1 fruit fly cellular context compared by ENCODE assay signal in genomic region chrX:2738663-2739062, dm6.
TF ChIP-seq lines count a peak whose summit lies in the region.

TSS of gene crm (minus strand) at chrX:2738773.

TF ChIP-seq in whole organism, embryonic, 481 proteins besides CTCF, POLR2A, EP300 and RAD21 (continued from another document):
- no peak for TF ChIP-seq Adf1 (GFP tag; IDR thresholded peaks at IDR 0.05; lab: Robert Waterston, UW)
- no peak for TF ChIP-seq Sin3A (optimal IDR thresholded peaks at IDR 0.05; lab: Kevin White, UChicago)
- no peak for TF ChIP-seq CG9932 (GFP tag; IDR thresholded peaks at IDR 0.05; lab: Robert Waterston, UW)
- TF ChIP-seq Poxn (GFP tag; IDR thresholded peaks at IDR 0.05; lab: Robert Waterston, UW), result no peak
- TF ChIP-seq CG33213 (GFP tag; optimal IDR thresholded peaks at IDR 0.05; lab: Kevin White, UChicago), result no peak
- TF ChIP-seq BEAF-32 (GFP tag; optimal IDR thresholded peaks at IDR 0.05; lab: Kevin White, UChicago), result peak; percentile 20
- peak; percentile 85 for TF ChIP-seq row (GFP tag; IDR thresholded peaks at IDR 0.05; lab: Robert Waterston, UW)
- TF ChIP-seq ara (GFP tag; IDR thresholded peaks at IDR 0.05; lab: Robert Waterston, UW), result no peak
- no peak for TF ChIP-seq Dbx (GFP tag; IDR thresholded peaks at IDR 0.05; lab: Robert Waterston, UW)
- no peak for TF ChIP-seq croc (GFP tag; conservative IDR thresholded peaks at IDR 0.05; lab: Robert Waterston, UW)
- no peak for TF ChIP-seq CG3163 (GFP tag; optimal IDR thresholded peaks at IDR 0.05; lab: Kevin White, UChicago)
- TF ChIP-seq sens (GFP tag; lab: Kevin White, UChicago), result no peak
- no peak for TF ChIP-seq repo (GFP tag; optimal IDR thresholded peaks at IDR 0.05; lab: Kevin White, UChicago)
- TF ChIP-seq unc-4 (GFP tag; IDR thresholded peaks at IDR 0.05; lab: Robert Waterston, UW; ENCODE audit: partially characterized antibody), result peak; percentile 34; the same call in 1 of the 2 replicates
- TF ChIP-seq HmgZ (tag; optimal IDR thresholded peaks at IDR 0.05; lab: Kevin White, UChicago), result peak; percentile 15
- TF ChIP-seq pzg (GFP tag; optimal IDR thresholded peaks at IDR 0.05; lab: Kevin White, UChicago), result peak; percentile 54
- TF ChIP-seq dmrt11E (tag; optimal IDR thresholded peaks at IDR 0.05; lab: Kevin White, UChicago), result no peak
- peak; percentile 29; the same call in 1 of the 2 replicates for TF ChIP-seq E2f2 (GFP tag; IDR thresholded peaks at IDR 0.05; lab: Robert Waterston, UW)
- peak in 1 of 2 experiments; percentile 45 for TF ChIP-seq crp (GFP tag; optimal IDR thresholded peaks at IDR 0.05; lab: Kevin White, UChicago)
- peak; percentile 45 for TF ChIP-seq Myb (GFP tag; optimal IDR thresholded peaks at IDR 0.05; lab: Kevin White, UChicago)
- 0 out of 2 replicates have a peak, but pooled peaks have one; percentile 34 for TF ChIP-seq Rfx (GFP tag; IDR thresholded peaks at IDR 0.05; lab: Robert Waterston, UW)
- TF ChIP-seq CG10321 (GFP tag; IDR thresholded peaks at IDR 0.05; lab: Robert Waterston, UW), result no peak
- TF ChIP-seq fd96Cb (tag; optimal IDR thresholded peaks at IDR 0.05; lab: Kevin White, UChicago), result no peak
- no peak for TF ChIP-seq gsb (GFP tag; IDR thresholded peaks at IDR 0.05; lab: Robert Waterston, UW)
- no peak for TF ChIP-seq CG15479 (GFP tag; optimal IDR thresholded peaks at IDR 0.05; lab: Kevin White, UChicago)
- TF ChIP-seq grau (tag; optimal IDR thresholded peaks at IDR 0.05; lab: Kevin White, UChicago), result peak; percentile 5
- peak; percentile 63 for TF ChIP-seq MBD-R2 (GFP tag; IDR thresholded peaks at IDR 0.05; lab: Robert Waterston, UW)
- TF ChIP-seq wdn (GFP tag; IDR thresholded peaks at IDR 0.05; lab: Robert Waterston, UW), result no peak
- no peak for TF ChIP-seq CG7745 (tag; optimal IDR thresholded peaks at IDR 0.05; lab: Kevin White, UChicago)
- TF ChIP-seq Sry-β (GFP tag; optimal IDR thresholded peaks at IDR 0.05; lab: Kevin White, UChicago), result peak; percentile 98
- no peak for TF ChIP-seq Bteb2 (GFP tag; optimal IDR thresholded peaks at IDR 0.05; lab: Kevin White, UChicago)
- peak; percentile 26; the same call in 1 of the 2 replicates for TF ChIP-seq CG13287 (GFP tag; IDR thresholded peaks at IDR 0.05; lab: Robert Waterston, UW; ENCODE audit: partially characterized antibody)
- TF ChIP-seq CG2712 (tag; optimal IDR thresholded peaks at IDR 0.05; lab: Kevin White, UChicago), result peak; percentile 56
- TF ChIP-seq Opbp (GFP tag; IDR thresholded peaks at IDR 0.05; lab: Robert Waterston, UW; ENCODE audit: partially characterized antibody), result no peak
- TF ChIP-seq hbn (GFP tag; IDR thresholded peaks at IDR 0.05; lab: Robert Waterston, UW; ENCODE audit: partially characterized antibody), result 0 out of 2 replicates have a peak, but pooled peaks have one; percentile 13
- TF ChIP-seq trem (tag; optimal IDR thresholded peaks at IDR 0.05; lab: Kevin White, UChicago), result peak; percentile 30
- TF ChIP-seq slou (GFP tag; optimal IDR thresholded peaks at IDR 0.05; lab: Kevin White, UChicago), result no peak
- no peak for TF ChIP-seq CG12104 (GFP tag; optimal IDR thresholded peaks at IDR 0.05; lab: Kevin White, UChicago)
- peak; percentile 24 for TF ChIP-seq CG9797 (GFP tag; optimal IDR thresholded peaks at IDR 0.05; lab: Kevin White, UChicago)
- TF ChIP-seq grn (GFP tag; optimal IDR thresholded peaks at IDR 0.05; lab: Kevin White, UChicago), result no peak
- peak; percentile 0 for TF ChIP-seq CG10267 (tag; optimal IDR thresholded peaks at IDR 0.05; lab: Kevin White, UChicago)
- no peak for TF ChIP-seq Antp (GFP tag; optimal IDR thresholded peaks at IDR 0.05; lab: Kevin White, UChicago)
- peak; percentile 68 for TF ChIP-seq CG15514 (GFP tag; optimal IDR thresholded peaks at IDR 0.05; lab: Kevin White, UChicago)
- TF ChIP-seq CoRest (tag; optimal IDR thresholded peaks at IDR 0.05; lab: Kevin White, UChicago), result peak; percentile 9
- no peak for TF ChIP-seq CG8944 (GFP tag; optimal IDR thresholded peaks at IDR 0.05; lab: Kevin White, UChicago)
